Fruit fly (Drosophila melanogaster): ENCODE results near the gene CG13807.

Gene CG13807

dm6 chr3L:2265692-2266444 lies 3.1 kb downstream of the CG13807 start, which contains the start of the genes ecd and CG13806 (continued):
- TF ChIP-seq jing (GFP tag; optimal IDR thresholded peaks at IDR 0.05) (no peak), CG11085 (GFP tag; IDR thresholded peaks at IDR 0.05) (no peak), PHDP (tag; optimal IDR thresholded peaks at IDR 0.05) (no peak), CG7987 (GFP tag; optimal IDR thresholded peaks at IDR 0.05) (peak; percentile 14), gcm (GFP tag; optimal IDR thresholded peaks at IDR 0.05) (no peak), CG4328 (GFP tag; optimal IDR thresholded peaks at IDR 0.05) (no peak), NC2α (GFP tag; optimal IDR thresholded peaks at IDR 0.05) (no peak), btn (GFP tag; optimal IDR thresholded peaks at IDR 0.05) (no peak), CG14667 (GFP tag; IDR thresholded peaks at IDR 0.05) (0 out of 2 replicates have a peak, but pooled peaks have one; percentile 25), CG10431 (GFP tag; optimal IDR thresholded peaks at IDR 0.05) (no peak), Stat92E (GFP tag; optimal IDR thresholded peaks at IDR 0.05) (no peak), dmrt11E (tag; optimal IDR thresholded peaks at IDR 0.05) (peak; percentile 3), Usf (GFP tag; optimal IDR thresholded peaks at IDR 0.05) (no peak), Ada2b (GFP tag; IDR thresholded peaks at IDR 0.05) (no peak), CoRest (tag; optimal IDR thresholded peaks at IDR 0.05) (peak; percentile 69), stwl (tag; optimal IDR thresholded peaks at IDR 0.05) (peak; percentile 74), chif (GFP tag; optimal IDR thresholded peaks at IDR 0.05) (peak in 1 of 2 experiments; percentile 50), Vsx1 (GFP tag; optimal IDR thresholded peaks at IDR 0.05) (no peak), run (tag; optimal IDR thresholded peaks at IDR 0.05) (no peak), Hr39 (optimal IDR thresholded peaks at IDR 0.05) (no peak), ara (GFP tag; IDR thresholded peaks at IDR 0.05) (no peak), pum (GFP tag; optimal IDR thresholded peaks at IDR 0.05) (peak; percentile 23), toy (GFP tag; IDR thresholded peaks at IDR 0.05) (no peak)

- TF ChIP-seq luna (GFP tag; optimal IDR thresholded peaks at IDR 0.05) = no peak
- TF ChIP-seq tx (GFP tag; optimal IDR thresholded peaks at IDR 0.05) = no peak
- TF ChIP-seq run (tag; optimal IDR thresholded peaks at IDR 0.05) = no peak
- TF ChIP-seq NFAT (GFP tag; IDR thresholded peaks at IDR 0.05) = no peak
- TF ChIP-seq CG1603 (tag; optimal IDR thresholded peaks at IDR 0.05) = no peak
- TF ChIP-seq gsb (GFP tag; IDR thresholded peaks at IDR 0.05) = no peak
- no peak for TF ChIP-seq Abd-B (GFP tag; optimal IDR thresholded peaks at IDR 0.05)
Measured at dm6 chr3L:2267558-2267957, 4.8 kb downstream of the CG13807 start, which contains the start of gene obst-I. Gene obst-I (plus strand): TSS chr3L:2267858.

dm6 chr3L:2268525-2268924 lies 5.8 kb downstream of the CG13807 start, which contains the start of gene CG32302:
Gene CG32302 (plus strand): TSS chr3L:2268825.
- peak; percentile 14 for TF ChIP-seq exex (tag; optimal IDR thresholded peaks at IDR 0.05)
- TF ChIP-seq CG31441 (GFP tag; IDR thresholded peaks at IDR 0.05) = no peak

dm6 chr3L:2272669-2273068 lies 9.9 kb downstream of the CG13807 start, which contains the start of gene yellow-g:
Gene yellow-g (minus strand): TSS chr3L:2272769.
- no peak for TF ChIP-seq salm (tag; optimal IDR thresholded peaks at IDR 0.05)

DNA sequence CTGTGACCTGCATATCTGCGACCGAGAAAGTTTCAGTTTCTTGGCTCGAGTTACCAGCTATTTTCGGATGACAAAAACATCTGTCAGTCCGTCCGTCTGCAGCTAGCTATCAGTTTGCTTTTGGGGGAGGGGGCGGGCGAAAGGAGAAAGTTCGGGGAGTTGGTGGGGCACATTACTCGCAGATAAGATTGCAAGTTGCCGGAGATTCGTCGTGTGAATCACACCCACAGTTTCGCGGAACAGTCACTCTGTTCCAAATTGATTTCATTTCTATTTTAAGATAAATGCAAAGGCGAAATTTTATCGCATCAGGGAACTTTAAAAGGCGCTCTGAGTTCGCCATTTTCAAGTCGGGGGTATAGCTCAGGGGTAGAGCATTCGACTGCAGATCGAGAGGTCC lies 10.7 kb downstream of the CG13807 start:
- peak; percentile 22 for TF ChIP-seq Bdp1 (GFP tag; optimal IDR thresholded peaks at IDR 0.05)
- TF ChIP-seq amos (GFP tag; IDR thresholded peaks at IDR 0.05; ENCODE audit: partially characterized antibody) = peak; percentile 46; the same call in 1 of the 2 replicates
- no peak for TF ChIP-seq esg (GFP tag; conservative IDR thresholded peaks at IDR 0.05)

Measured in whole organism, embryonic.